Fruit fly (Drosophila melanogaster) whole organism, embryonic: ENCODE results near the gene wge.

Source experiments
- Abd-B ChIP-seq: fragments of 200-800 bp; sonication (Bioruptor generic); optimal IDR thresholded peaks from 2 replicates; lab custom pipeline; 2018; ENCODE audit warnings: missing biosample characterization, mild to moderate bottlenecking, missing genetic modification characterization, moderate library complexity
- B-H2 ChIP-seq: fragments of 200-800 bp; sonication (Bioruptor generic); optimal IDR thresholded peaks from 2 replicates; lab custom pipeline; 2018; ENCODE audit warnings: missing biosample characterization, mild to moderate bottlenecking, missing genetic modification characterization
- BEAF-32 ChIP-seq: fragments of 200-800 bp; sonication (Bioruptor generic); optimal IDR thresholded peaks from 3 replicates; lab custom pipeline; 2017; ENCODE audit warnings: missing biosample characterization, missing genetic modification characterization, mild to moderate bottlenecking, moderate library complexity, missing genetic modification reagents
- Bteb2 ChIP-seq: fragments of 200-800 bp; sonication (Bioruptor generic); optimal IDR thresholded peaks from 2 replicates; lab custom pipeline; 2016; ENCODE audit warnings: missing biosample characterization, missing genetic modification characterization
- CG10543 ChIP-seq: fragments of 200-800 bp; sonication (Bioruptor generic); optimal IDR thresholded peaks from 3 replicates; lab custom pipeline; 2017; ENCODE audit warnings: missing biosample characterization, mild to moderate bottlenecking, missing genetic modification characterization, moderate library complexity
- CG10979 ChIP-seq: fragments of 200-800 bp; sonication (Bioruptor generic); optimal IDR thresholded peaks from 2 replicates; lab custom pipeline; 2018; ENCODE audit warnings: missing biosample characterization, mild to moderate bottlenecking, missing genetic modification characterization, moderate library complexity
- CG11247 ChIP-seq: fragments of 200-800 bp; sonication (Bioruptor generic); IDR thresholded peaks from 2 replicates; pipeline ENCODE4 v1.3.6; 2022; ENCODE audit warnings: missing biosample characterization, missing genetic modification characterization
- CG13775 ChIP-seq: fragments of 200-800 bp; sonication (Bioruptor generic); optimal IDR thresholded peaks from 3 replicates; lab custom pipeline; 2017; ENCODE audit warnings: missing biosample characterization, mild to moderate bottlenecking, missing genetic modification characterization
- CG1832 ChIP-seq: fragments of 200-800 bp; sonication (Bioruptor generic); optimal IDR thresholded peaks from 2 replicates; lab custom pipeline; 2017; ENCODE audit warnings: missing biosample characterization, mild to moderate bottlenecking, missing genetic modification characterization, inconsistent platforms
- CG2116 ChIP-seq: fragments of 200-800 bp; sonication (Bioruptor generic); optimal IDR thresholded peaks from 3 replicates; lab custom pipeline; 2018; ENCODE audit warnings: missing biosample characterization, mild to moderate bottlenecking, missing genetic modification characterization
- CG32772 ChIP-seq: fragments of 200-800 bp; sonication (Bioruptor generic); IDR thresholded peaks from 2 replicates; pipeline ENCODE4 v1.3.6; 2022; ENCODE audit warnings: missing biosample characterization, missing genetic modification characterization
- CG33213 ChIP-seq: fragments of 200-800 bp; sonication (Bioruptor generic); optimal IDR thresholded peaks from 3 replicates; lab custom pipeline; 2016; ENCODE audit warnings: missing biosample characterization, missing genetic modification characterization
- CG34224 ChIP-seq: fragments of 200-800 bp; sonication (Bioruptor generic); IDR thresholded peaks from 3 replicates; pipeline ENCODE4 v1.3.6; 2022; ENCODE audit warnings: missing biosample characterization, missing genetic modification characterization; ENCODE audit not compliant: partially characterized antibody
- CG4404 ChIP-seq: fragments of 200-800 bp; sonication (Bioruptor generic); IDR thresholded peaks from 2 replicates; pipeline ENCODE4 v1.3.6; 2022; ENCODE audit warnings: missing biosample characterization, missing genetic modification characterization
- CG4730 ChIP-seq: fragments of 200-800 bp; sonication (Bioruptor generic); IDR thresholded peaks from 2 replicates; pipeline ENCODE4 v1.3.6; 2022; ENCODE audit warnings: missing biosample characterization, missing genetic modification characterization
- CG5245 ChIP-seq: fragments of 200-800 bp; sonication (Bioruptor generic); optimal IDR thresholded peaks from 3 replicates; lab custom pipeline; 2016; ENCODE audit warnings: missing biosample characterization, missing genetic modification characterization
- CG6683 ChIP-seq: fragments of 200-800 bp; sonication (Bioruptor generic); optimal IDR thresholded peaks from 2 replicates; lab custom pipeline; 2017; ENCODE audit warnings: missing biosample characterization, mild to moderate bottlenecking, missing genetic modification characterization, missing genetic modification reagents
- CG7271 ChIP-seq: fragments of 200-800 bp; sonication (Bioruptor generic); optimal IDR thresholded peaks from 2 replicates; lab custom pipeline; 2018; ENCODE audit warnings: missing biosample characterization, mild to moderate bottlenecking, missing genetic modification characterization, moderate library complexity
- CG7786 ChIP-seq: fragments of 200-800 bp; sonication (Bioruptor generic); optimal IDR thresholded peaks from 2 replicates; lab custom pipeline; 2016; ENCODE audit warnings: missing biosample characterization, missing genetic modification characterization
- CG8944 ChIP-seq: fragments of 200-800 bp; sonication (Bioruptor generic); optimal IDR thresholded peaks from 3 replicates; lab custom pipeline; 2016; ENCODE audit warnings: missing biosample characterization, missing genetic modification characterization
- CG9932 ChIP-seq: fragments of 200-800 bp; sonication (Bioruptor generic); IDR thresholded peaks from 2 replicates; pipeline ENCODE4 v1.3.6; 2022; ENCODE audit warnings: missing biosample characterization, missing genetic modification characterization
- Dfd ChIP-seq, 2 experiments: fragments of >200 bp; optimal IDR thresholded peaks; 2 replicates each; lab custom pipeline; 2017; ENCODE audit warnings: missing biosample characterization in 2 of 2, missing genetic modification characterization in 2 of 2
- Doc2 ChIP-seq: fragments of 200-800 bp; sonication (Bioruptor generic); IDR thresholded peaks from 2 replicates; pipeline ENCODE4 v1.3.6; 2022; ENCODE audit warnings: missing biosample characterization, missing genetic modification characterization
- Gsc ChIP-seq: fragments of 200-800 bp; sonication (Bioruptor generic); IDR thresholded peaks from 2 replicates; pipeline ENCODE4 v1.3.6; 2022; ENCODE audit warnings: missing biosample characterization, missing genetic modification characterization
- NC2β ChIP-seq: fragments of 200-800 bp; sonication (Bioruptor generic); optimal IDR thresholded peaks from 2 replicates; lab custom pipeline; 2016; ENCODE audit warnings: missing biosample characterization, missing genetic modification characterization
- Rfx ChIP-seq: fragments of 200-800 bp; sonication (Bioruptor generic); IDR thresholded peaks from 2 replicates; pipeline ENCODE4 v1.3.6; 2022; ENCODE audit warnings: missing biosample characterization, missing genetic modification characterization
- Six4 ChIP-seq: fragments of 200-800 bp; sonication (Bioruptor generic); optimal IDR thresholded peaks from 2 replicates; lab custom pipeline; 2016; ENCODE audit warnings: missing biosample characterization, missing genetic modification characterization
- Ssrp ChIP-seq: fragments of 200-800 bp; sonication (Bioruptor generic); optimal IDR thresholded peaks from 2 replicates; lab custom pipeline; 2018; ENCODE audit warnings: missing biosample characterization, mild to moderate bottlenecking, missing genetic modification characterization, moderate library complexity
- bab2 ChIP-seq: fragments of 200-800 bp; sonication (Bioruptor generic); optimal IDR thresholded peaks from 2 replicates; lab custom pipeline; 2016; ENCODE audit warnings: missing biosample characterization, missing genetic modification characterization
- bcd ChIP-seq: fragments of 200-800 bp; sonication (Bioruptor generic); optimal IDR thresholded peaks from 2 replicates; lab custom pipeline; 2017; ENCODE audit warnings: missing biosample characterization, mild to moderate bottlenecking, missing genetic modification characterization
- chm ChIP-seq: fragments of 200-800 bp; sonication (Bioruptor generic); IDR thresholded peaks from 2 replicates; pipeline ENCODE4 v1.3.6; 2022; ENCODE audit warnings: missing biosample characterization, missing genetic modification characterization
- dimm ChIP-seq: fragments of 200-800 bp; sonication (Bioruptor generic); IDR thresholded peaks from 2 replicates; pipeline ENCODE4 v1.3.6; 2022; ENCODE audit warnings: missing biosample characterization, missing genetic modification characterization
- dmrt11E ChIP-seq: fragments of 200-800 bp; sonication (Bioruptor generic); optimal IDR thresholded peaks from 3 replicates; lab custom pipeline; 2018; ENCODE audit warnings: missing biosample characterization, mild to moderate bottlenecking, missing genetic modification characterization, moderate library complexity
- gcm ChIP-seq: fragments of 200-800 bp; sonication (Bioruptor generic); optimal IDR thresholded peaks from 2 replicates; lab custom pipeline; 2019; ENCODE audit warnings: missing biosample characterization, mild to moderate bottlenecking, missing genetic modification characterization, moderate library complexity
- gro ChIP-seq: fragments of 200-800 bp; sonication (Bioruptor generic); optimal IDR thresholded peaks from 2 replicates; lab custom pipeline; 2016; ENCODE audit warnings: missing biosample characterization, missing genetic modification characterization
- hb ChIP-seq: fragments of 200-800 bp; sonication (Bioruptor generic); IDR thresholded peaks from 3 replicates; pipeline ENCODE4 v1.3.6; 2022; ENCODE audit warnings: missing biosample characterization, missing genetic modification characterization; ENCODE audit not compliant: partially characterized antibody
- inv ChIP-seq: fragments of 200-800 bp; sonication (Bioruptor generic); IDR thresholded peaks from 2 replicates; pipeline ENCODE4 v1.3.6; 2022; ENCODE audit warnings: missing biosample characterization, missing genetic modification characterization; ENCODE audit not compliant: partially characterized antibody
- kni ChIP-seq: fragments of 200-800 bp; sonication (Bioruptor generic); optimal IDR thresholded peaks from 3 replicates; lab custom pipeline; 2017; ENCODE audit warnings: mild to moderate bottlenecking, missing biosample characterization, missing genetic modification reagents, missing genetic modification characterization
- knrl ChIP-seq: fragments of 200-800 bp; sonication (Bioruptor generic); IDR thresholded peaks from 3 replicates; pipeline ENCODE4 v1.3.6; 2022; ENCODE audit warnings: missing biosample characterization, missing genetic modification characterization; ENCODE audit not compliant: partially characterized antibody
- lbe ChIP-seq: fragments of 200-800 bp; sonication (Bioruptor generic); optimal IDR thresholded peaks from 2 replicates; lab custom pipeline; 2016; ENCODE audit warnings: missing biosample characterization, mild to moderate bottlenecking, missing genetic modification characterization
- lov ChIP-seq, 2 experiments: fragments of 200-800 bp in 1 of 2; fragments of >200 bp in 1 of 2; sonication (Bioruptor generic) in 1 of 2; IDR thresholded peaks in 1 of 2; optimal IDR thresholded peaks in 1 of 2; 2 replicates in 1 of 2; 3 replicates in 1 of 2; pipeline versions ENCODE4 v1.3.6 to Lab custom; 2017 to 2022; ENCODE audit warnings: missing biosample characterization in 1 of 2, missing genetic modification characterization in 1 of 2
- nmo ChIP-seq: fragments of 200-800 bp; sonication (Bioruptor generic); optimal IDR thresholded peaks from 2 replicates; lab custom pipeline; 2018; ENCODE audit warnings: missing biosample characterization, mild to moderate bottlenecking, missing genetic modification characterization, moderate library complexity
- phol ChIP-seq: fragments of 200-800 bp; sonication (Bioruptor generic); optimal IDR thresholded peaks from 3 replicates; lab custom pipeline; 2018; ENCODE audit warnings: missing biosample characterization, mild to moderate bottlenecking, missing genetic modification characterization, moderate library complexity
- rib ChIP-seq: fragments of 200-800 bp; sonication (Bioruptor generic); IDR thresholded peaks from 2 replicates; pipeline ENCODE4 v1.3.6; 2022; ENCODE audit warnings: missing biosample characterization, missing genetic modification characterization
- row ChIP-seq: fragments of 200-800 bp; sonication (Bioruptor generic); IDR thresholded peaks from 3 replicates; pipeline ENCODE4 v1.3.6; 2022; ENCODE audit warnings: missing biosample characterization, missing genetic modification characterization
- so ChIP-seq: fragments of 200-800 bp; sonication (Bioruptor generic); IDR thresholded peaks from 3 replicates; pipeline ENCODE4 v1.3.6; 2022; ENCODE audit warnings: missing biosample characterization, missing genetic modification characterization
- tap ChIP-seq: fragments of 200-800 bp; optimal IDR thresholded peaks from 3 replicates; lab custom pipeline; 2019; ENCODE audit warnings: missing biosample characterization, mild to moderate bottlenecking, missing genetic modification characterization, moderate library complexity
- tll ChIP-seq, 2 experiments: fragments of 200-800 bp in 1 of 2; fragments of >200 bp in 1 of 2; sonication (Bioruptor generic) in 1 of 2; optimal IDR thresholded peaks; 2 replicates each; lab custom pipeline; 2017 to 2019; ENCODE audit warnings: missing biosample characterization in 2 of 2, missing genetic modification characterization in 2 of 2, mild to moderate bottlenecking in 1 of 2, moderate library complexity in 1 of 2
- yki ChIP-seq: fragments of >200 bp; optimal IDR thresholded peaks from 3 replicates; lab custom pipeline; 2018

The wge gene

DNA sequence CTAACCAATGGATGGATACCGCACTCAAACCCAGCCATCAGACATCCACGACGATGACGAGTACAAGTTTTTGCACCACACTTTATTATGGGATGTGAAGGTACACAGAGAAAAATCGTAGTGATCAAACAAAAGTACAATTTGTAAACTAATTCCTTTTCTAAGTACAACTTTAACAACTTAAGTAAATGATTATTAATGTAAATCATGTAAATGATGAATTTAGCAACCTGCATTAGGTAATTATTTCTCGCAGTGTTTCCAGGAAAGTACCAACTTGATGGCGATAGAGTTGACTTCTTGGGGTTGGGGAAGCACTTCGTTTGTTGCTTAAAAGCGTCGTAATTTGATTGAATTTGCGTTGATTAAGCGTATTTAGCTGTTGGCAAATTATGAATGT, 57.8 kb downstream of the wge start (continued):
- TF ChIP-seq bab2 (GFP tag; lab: Kevin White, UChicago) (peak; percentile 46), row (GFP tag; lab: Robert Waterston, UW) (peak; percentile 85), CG5245 (GFP tag; lab: Kevin White, UChicago) (peak; percentile 26), inv (GFP tag; lab: Robert Waterston, UW) (no peak), CG6683 (GFP tag; lab: Kevin White, UChicago) (no peak), phol (tag; lab: Kevin White, UChicago) (peak; percentile 71), tap (tag; lab: Kevin White, UChicago) (peak; percentile 55), Ssrp (tag; lab: Kevin White, UChicago) (no peak), Dfd (GFP tag; optimal IDR thresholded peaks at IDR 0.05; lab: Kevin White, UChicago) (no peak), NC2β (peak; percentile 66), CG33213 (peak; percentile 28), CG7786 (GFP tag; lab: Kevin White, UChicago) (peak; percentile 60), so (peak; percentile 80), CG8944 (GFP tag; lab: Kevin White, UChicago) (no peak), CG4730 (GFP tag; lab: Robert Waterston, UW) (no peak), Rfx (GFP tag; lab: Robert Waterston, UW) (peak; percentile 59), dmrt11E (tag; lab: Kevin White, UChicago) (peak; percentile 73), hb (GFP tag; lab: Robert Waterston, UW) (no peak), CG10543 (GFP tag; lab: Kevin White, UChicago) (peak; percentile 11), knrl (GFP tag; lab: Robert Waterston, UW) (no peak), B-H2 (no peak), rib (no peak), nmo (peak; percentile 75), bcd (peak; percentile 39), Six4 (peak; percentile 14), Abd-B (GFP tag; lab: Kevin White, UChicago) (peak; percentile 44), Doc2 (GFP tag; lab: Robert Waterston, UW) (no peak), lov (optimal IDR thresholded peaks at IDR 0.05; lab: Kevin White, UChicago) (no peak), lov (GFP tag; IDR thresholded peaks at IDR 0.05; lab: Robert Waterston, UW) (no peak), gcm (GFP tag; lab: Kevin White, UChicago) (no peak), CG1832 (no peak), CG11247 (GFP tag; lab: Robert Waterston, UW) (no peak), dimm (GFP tag; lab: Robert Waterston, UW) (peak; percentile 51), CG34224 (GFP tag; lab: Robert Waterston, UW) (no peak), Bteb2 (GFP tag; lab: Kevin White, UChicago) (peak; percentile 56), tll (GFP tag; optimal IDR thresholded peaks at IDR 0.05; lab: Kevin White, UChicago) (no peak), gro (GFP tag; lab: Kevin White, UChicago) (no peak), BEAF-32 (no peak), CG2116 (GFP tag; lab: Kevin White, UChicago) (peak; percentile 2), CG9932 (GFP tag; lab: Robert Waterston, UW) (peak; percentile 80), CG32772 (GFP tag; lab: Robert Waterston, UW) (no peak), CG10979 (tag; lab: Kevin White, UChicago) (peak; percentile 59), CG4404 (GFP tag; lab: Robert Waterston, UW) (peak; percentile 47), yki (no peak), kni (GFP tag; lab: Kevin White, UChicago) (no peak), Gsc (GFP tag; lab: Robert Waterston, UW) (no peak), chm (GFP tag; lab: Robert Waterston, UW) (no peak), lbe (GFP tag; lab: Kevin White, UChicago) (no peak), CG7271 (tag; lab: Kevin White, UChicago) (no peak), CG13775 (peak; percentile 53)
